Worm (Caenorhabditis elegans): Measurements from ENCODE around the gene ZK688.12.

DNA sequence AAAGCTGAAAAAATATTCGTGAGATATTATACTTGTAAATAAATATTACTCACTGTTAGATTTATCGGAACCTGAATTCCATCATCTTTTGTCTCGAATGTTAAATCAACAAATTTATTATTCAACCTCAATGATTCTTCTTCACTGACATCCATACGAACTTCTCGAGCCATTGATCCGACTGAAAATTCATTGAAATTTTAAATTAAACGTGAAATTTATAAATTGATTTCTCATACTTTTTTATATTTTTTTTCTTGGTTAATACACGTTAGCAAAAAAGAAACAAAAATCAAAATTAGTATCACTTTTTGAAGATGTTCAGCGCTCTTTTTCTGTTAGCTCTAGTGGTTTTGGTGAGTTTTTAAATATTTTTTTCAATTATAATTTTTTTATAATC, 6.4 kb upstream of the ZK688.12 start, which contains the start of gene C29E4.14:
- TF ChIP-seq bed-3 (GFP tag; optimal IDR thresholded peaks at IDR 0.05) (no peak), zip-8 (tag; optimal IDR thresholded peaks at IDR 0.05) (no peak), snpc-4 (tag; optimal IDR thresholded peaks at IDR 0.05) (no peak), lin-13 (tag; optimal IDR thresholded peaks at IDR 0.05) (no peak), elt-3 (tag; optimal IDR thresholded peaks at IDR 0.05) (no peak), unc-39 (tag; optimal IDR thresholded peaks at IDR 0.05) (no peak)
